Fruit fly (Drosophila melanogaster): ENCODE results near the gene Xe7.

The Xe7 gene

dm6 chr3R:5621714-5622405 lies 47.3 kb downstream of the Xe7 start:
- no peak for TF ChIP-seq CG17801 (GFP tag; optimal IDR thresholded peaks at IDR 0.05; ENCODE audit: partially characterized antibody)

- no peak for TF ChIP-seq CG17801 (GFP tag; optimal IDR thresholded peaks at IDR 0.05; ENCODE audit: partially characterized antibody)
Measured at dm6 chr3R:5620387-5620956, 48.7 kb downstream of the Xe7 start.

- no peak for TF ChIP-seq CG17801 (GFP tag; optimal IDR thresholded peaks at IDR 0.05; ENCODE audit: partially characterized antibody)
Measured at dm6 chr3R:5617923-5618623, 51.1 kb downstream of the Xe7 start.

- TF ChIP-seq CG17801 (GFP tag; optimal IDR thresholded peaks at IDR 0.05; ENCODE audit: partially characterized antibody) = no peak
Measured at dm6 chr3R:5615484-5615883, 53.6 kb downstream of the Xe7 start.
